Worm (Caenorhabditis elegans) whole organism, early embryonic: ENCODE data around the gene T14G8.6.

Experiments
- B0310.2 ChIP-seq: sonication (generic microtip); optimal IDR thresholded peaks from 2 replicates; lab custom pipeline; 2016; ENCODE audit warnings: mild to moderate bottlenecking, missing genetic modification characterization, missing compliant biosample characterization
- F13C5.2 ChIP-seq: sonication (generic microtip); optimal IDR thresholded peaks from 2 replicates; lab custom pipeline; 2017; ENCODE audit warnings: mild to moderate bottlenecking, missing genetic modification characterization, inconsistent platforms, missing compliant biosample characterization
- aly-1 ChIP-seq: sonication (generic microtip); optimal IDR thresholded peaks from 2 replicates; lab custom pipeline; 2016; ENCODE audit warnings: missing genetic modification characterization, missing compliant biosample characterization
- ama-1 ChIP-seq: fragments of 150-350 bp; optimal IDR thresholded peaks from 2 replicates; lab custom pipeline; 2014
- ceh-13 ChIP-seq: fragments of 200-800 bp; sonication (Bioruptor generic); optimal IDR thresholded peaks from 2 replicates; lab custom pipeline; 2018; ENCODE audit warnings: mild to moderate bottlenecking, missing genetic modification characterization, missing compliant biosample characterization
- ceh-36 ChIP-seq: sonication (generic microtip); optimal IDR thresholded peaks from 2 replicates; lab custom pipeline; 2016; ENCODE audit warnings: missing genetic modification characterization, inconsistent platforms, missing compliant biosample characterization
- ets-7 ChIP-seq: sonication (generic microtip); optimal IDR thresholded peaks from 2 replicates; lab custom pipeline; 2016; ENCODE audit warnings: missing genotype, missing genetic modification characterization, missing compliant biosample characterization
- flt-1 ChIP-seq: fragments of 200-800 bp; sonication (Bioruptor generic); IDR thresholded peaks from 2 replicates; pipeline ENCODE4 v1.3.6; 2022; ENCODE audit warnings: missing genetic modification characterization, missing compliant biosample characterization
- hmbx-1 ChIP-seq: sonication (generic microtip); optimal IDR thresholded peaks from 2 replicates; lab custom pipeline; 2016; ENCODE audit warnings: mild to moderate bottlenecking, missing genetic modification characterization, missing compliant biosample characterization
- hmg-4 ChIP-seq: fragments of 200-800 bp; sonication (Bioruptor generic); optimal IDR thresholded peaks from 2 replicates; lab custom pipeline; 2018; ENCODE audit warnings: mild to moderate bottlenecking, missing genetic modification characterization, missing compliant biosample characterization
- hnd-1 ChIP-seq: sonication (generic microtip); optimal IDR thresholded peaks from 2 replicates; lab custom pipeline; 2016; ENCODE audit warnings: missing genetic modification characterization, missing compliant biosample characterization
- pes-1 ChIP-seq: fragments of 200-800 bp; sonication (Bioruptor generic); IDR thresholded peaks from 2 replicates; pipeline ENCODE4 v1.3.6; 2022; ENCODE audit warnings: missing genetic modification reagents, missing genetic modification characterization, missing compliant biosample characterization
- scrt-1 ChIP-seq: fragments of 200-800 bp; sonication (Bioruptor generic); IDR thresholded peaks from 2 replicates; pipeline ENCODE4 v1.3.6; 2022; ENCODE audit warnings: missing genetic modification characterization, missing compliant biosample characterization
- sea-1 ChIP-seq: fragments of 200-800 bp; sonication (Bioruptor generic); conservative IDR thresholded peaks from 2 replicates; pipeline ENCODE4 v1.3.6; 2022; ENCODE audit warnings: missing genetic modification characterization, missing compliant biosample characterization
- tbx-11 ChIP-seq: fragments of 200-800 bp; sonication (Bioruptor generic); IDR thresholded peaks from 2 replicates; pipeline ENCODE4 v1.3.6; 2022; ENCODE audit warnings: missing genetic modification characterization, missing compliant biosample characterization
- tbx-37 ChIP-seq: fragments of 200-800 bp; sonication (Bioruptor generic); conservative IDR thresholded peaks from 2 replicates; pipeline ENCODE4 v1.3.6; 2022; ENCODE audit warnings: missing genetic modification reagents, missing genetic modification characterization, missing compliant biosample characterization
- tra-4 ChIP-seq: sonication (generic microtip); optimal IDR thresholded peaks from 2 replicates; lab custom pipeline; 2017; ENCODE audit warnings: missing genetic modification characterization, missing compliant biosample characterization

Gene T14G8.6

ce11 chrX:12819512-12819911 lies 43.1 kb downstream of the T14G8.6 start:
- TF ChIP-seq pes-1 (GFP tag; lab: Robert Waterston, UW) (no peak), sea-1 (GFP tag; lab: Robert Waterston, UW) (no peak), scrt-1 (GFP tag; lab: Robert Waterston, UW) (no peak), tbx-11 (no peak), flt-1 (GFP tag; lab: Robert Waterston, UW) (no peak), F13C5.2 (tag; lab: Kevin White, UChicago) (no peak), hnd-1 (tag; lab: Kevin White, UChicago) (no peak), hmbx-1 (tag; lab: Kevin White, UChicago) (no peak), aly-1 (tag; lab: Kevin White, UChicago) (no peak), ceh-36 (tag; lab: Kevin White, UChicago) (no peak), tra-4 (tag; lab: Kevin White, UChicago) (no peak), ceh-13 (no peak), ets-7 (no peak), hmg-4 (GFP tag; lab: Kevin White, UChicago) (no peak), B0310.2 (no peak), ama-1 (lab: Kevin White, UChicago) (no peak), tbx-37 (GFP tag; lab: Robert Waterston, UW) (no peak)

- TF ChIP-seq B0310.2: no peak
- no peak for TF ChIP-seq ceh-13
- no peak for TF ChIP-seq tra-4 (tag; lab: Kevin White, UChicago)
- TF ChIP-seq ets-7: no peak
- TF ChIP-seq flt-1 (GFP tag; lab: Robert Waterston, UW): no peak
- no peak for TF ChIP-seq aly-1 (tag; lab: Kevin White, UChicago)
- no peak for TF ChIP-seq hnd-1 (tag; lab: Kevin White, UChicago)
- no peak for TF ChIP-seq tbx-37 (GFP tag; lab: Robert Waterston, UW)
- no peak for TF ChIP-seq ama-1 (lab: Kevin White, UChicago)
- TF ChIP-seq hmg-4 (GFP tag; lab: Kevin White, UChicago): no peak
- no peak for TF ChIP-seq scrt-1 (GFP tag; lab: Robert Waterston, UW)
- TF ChIP-seq ceh-36 (tag; lab: Kevin White, UChicago): no peak
- no peak for TF ChIP-seq tbx-11
- TF ChIP-seq hmbx-1 (tag; lab: Kevin White, UChicago): no peak
Observed at ce11 chrX:12818768-12819167, 43.9 kb downstream of the T14G8.6 start.

ce11 chrX:12815367-12815766 lies 47.3 kb downstream of the T14G8.6 start:
- TF ChIP-seq tbx-37 (GFP tag; lab: Robert Waterston, UW) (no peak), tbx-11 (no peak), F13C5.2 (tag; lab: Kevin White, UChicago) (no peak), hmbx-1 (tag; lab: Kevin White, UChicago) (no peak), ets-7 (no peak), ceh-36 (tag; lab: Kevin White, UChicago) (no peak), hnd-1 (tag; lab: Kevin White, UChicago) (no peak), hmg-4 (GFP tag; lab: Kevin White, UChicago) (no peak), pes-1 (GFP tag; lab: Robert Waterston, UW) (no peak), flt-1 (GFP tag; lab: Robert Waterston, UW) (no peak), sea-1 (GFP tag; lab: Robert Waterston, UW) (no peak), aly-1 (tag; lab: Kevin White, UChicago) (no peak), ceh-13 (no peak), ama-1 (lab: Kevin White, UChicago) (no peak)

- TF ChIP-seq ceh-13 (no peak), flt-1 (GFP tag; lab: Robert Waterston, UW) (no peak), tra-4 (tag; lab: Kevin White, UChicago) (no peak), tbx-11 (no peak), pes-1 (GFP tag; lab: Robert Waterston, UW) (no peak), scrt-1 (GFP tag; lab: Robert Waterston, UW) (no peak)
Observed at ce11 chrX:12813539-12813938, 49.1 kb downstream of the T14G8.6 start, which contains the start of gene gei-3. Gene gei-3 (minus strand): TSS chrX:12813639.
